Worm (Caenorhabditis elegans): Measurements from ENCODE around the gene C42D4.19.

DNA sequence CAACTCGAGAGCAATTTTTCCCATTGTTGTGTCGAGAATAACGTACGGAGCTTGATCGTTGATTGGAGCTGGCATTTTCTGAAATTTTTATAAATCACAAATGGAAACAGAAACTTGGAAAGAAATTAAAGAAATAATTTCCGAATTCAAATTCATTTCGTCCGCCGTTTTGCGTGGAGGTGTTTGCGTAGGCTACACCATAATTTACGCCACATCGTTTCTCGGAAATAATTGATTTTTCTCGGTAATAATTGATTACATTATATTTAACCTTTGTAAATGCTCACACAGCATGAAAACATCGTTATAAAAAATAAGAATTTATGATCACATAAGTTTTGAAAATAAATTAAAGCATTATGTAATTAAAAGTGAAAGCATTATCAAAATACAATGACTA, 42.3 kb upstream of the C42D4.19 start, which contains the start of gene cyn-12:
- TF ChIP-seq pha-4 (tag; optimal IDR thresholded peaks at IDR 0.05) = no peak
- no peak for TF ChIP-seq lin-35 (GFP tag; optimal IDR thresholded peaks at IDR 0.05)
- no peak for TF ChIP-seq unc-62 (GFP tag; optimal IDR thresholded peaks at IDR 0.05)
- no peak for TF ChIP-seq ama-1 (optimal IDR thresholded peaks at IDR 0.05)
- no peak for TF ChIP-seq ama-1 (GFP tag; optimal IDR thresholded peaks at IDR 0.05)
- TF ChIP-seq unc-130 (GFP tag; optimal IDR thresholded peaks at IDR 0.05) = no peak
- TF ChIP-seq dpl-1 (GFP tag; optimal IDR thresholded peaks at IDR 0.05) = no peak
- TF ChIP-seq cebp-2 (GFP tag; IDR thresholded peaks at IDR 0.05) = no peak
- no peak for TF ChIP-seq attf-3 (GFP tag; conservative IDR thresholded peaks at IDR 0.05)
- TF ChIP-seq mxl-1 (tag; optimal IDR thresholded peaks at IDR 0.05) = no peak
- TF ChIP-seq nfyb-1 (GFP tag; IDR thresholded peaks at IDR 0.05) = no peak
- no peak for TF ChIP-seq F39B2.1 (GFP tag; IDR thresholded peaks at IDR 0.05)
- TF ChIP-seq C17E4.6 (GFP tag; IDR thresholded peaks at IDR 0.05) = no peak
- TF ChIP-seq F55B11.4 (tag; optimal IDR thresholded peaks at IDR 0.05; ENCODE audit: borderline replicate concordance, insufficient read depth) = no peak
- no peak for TF ChIP-seq fkh-3 (tag; optimal IDR thresholded peaks at IDR 0.05)
